Worm (Caenorhabditis elegans) whole organism, L1 larva: ENCODE results near the gene ugt-30.

ENCODE experiments used
- C04F5.9 ChIP-seq: sonication (generic microtip); optimal IDR thresholded peaks from 2 replicates; lab custom pipeline; 2016; ENCODE audit warnings: missing genetic modification characterization, missing compliant biosample characterization
- C16A3.4 ChIP-seq: fragments of 150-350 bp; optimal IDR thresholded peaks from 2 replicates; lab custom pipeline; 2014; ENCODE audit warnings: missing biosample characterization, missing genetic modification characterization
- F16B12.6 ChIP-seq: fragments of 150-350 bp; optimal IDR thresholded peaks from 2 replicates; lab custom pipeline; 2014; ENCODE audit warnings: missing biosample characterization, missing genetic modification characterization
- alr-1 ChIP-seq: fragments of 200-800 bp; sonication (Bioruptor generic); optimal IDR thresholded peaks from 2 replicates; lab custom pipeline; 2018; ENCODE audit warnings: borderline replicate concordance, mild to moderate bottlenecking, missing genetic modification characterization, missing compliant biosample characterization
- aly-2 ChIP-seq: fragments of 150-350 bp; optimal IDR thresholded peaks from 2 replicates; lab custom pipeline; 2014; ENCODE audit warnings: missing biosample characterization, missing genetic modification characterization
- ama-1 ChIP-seq: fragments of 150-350 bp; optimal IDR thresholded peaks from 2 replicates; lab custom pipeline; 2014
- ceh-63 ChIP-seq: fragments of 200-800 bp; sonication (Bioruptor generic); optimal IDR thresholded peaks from 2 replicates; lab custom pipeline; 2018; ENCODE audit warnings: mild to moderate bottlenecking, missing genetic modification characterization, missing compliant biosample characterization
- ceh-8 ChIP-seq: fragments of 200-800 bp; sonication (Bioruptor generic); optimal IDR thresholded peaks from 2 replicates; lab custom pipeline; 2018; ENCODE audit warnings: mild to moderate bottlenecking, missing genetic modification characterization, moderate library complexity, missing compliant biosample characterization
- ceh-90 ChIP-seq: sonication (generic microtip); optimal IDR thresholded peaks from 2 replicates; lab custom pipeline; 2016; ENCODE audit warnings: missing genetic modification characterization, missing compliant biosample characterization
- ces-1 ChIP-seq: fragments of 150-350 bp; optimal IDR thresholded peaks from 2 replicates; lab custom pipeline; 2014; ENCODE audit warnings: missing biosample characterization, missing genetic modification reagents, missing genetic modification characterization
- dpl-1 ChIP-seq, 3 experiments: fragments of 150-350 bp in 2 of 3; sonication (generic microtip) in 1 of 3; optimal IDR thresholded peaks; 2 replicates each; lab custom pipeline; 2014 to 2017; ENCODE audit warnings: missing biosample characterization in 3 of 3, missing genetic modification characterization in 3 of 3, missing genetic modification reagents in 3 of 3
- dsc-1 ChIP-seq: sonication (generic microtip); optimal IDR thresholded peaks from 2 replicates; lab custom pipeline; 2016; ENCODE audit warnings: mild to moderate bottlenecking, missing genetic modification characterization, missing compliant biosample characterization
- efl-1 ChIP-seq, 4 experiments: fragments of 150-350 bp; optimal IDR thresholded peaks in 3 of 4; peaks in 1 of 4; 1 replicate in 1 of 4; 2 replicates in 3 of 4; lab custom pipeline; 2014; ENCODE audit warnings: missing biosample characterization in 2 of 4, missing genetic modification characterization in 2 of 4, missing genetic modification reagents in 2 of 4
- efl-3 ChIP-seq: fragments of 200-800 bp; sonication (Bioruptor generic); optimal IDR thresholded peaks from 2 replicates; lab custom pipeline; 2018; ENCODE audit warnings: mild to moderate bottlenecking, missing genetic modification characterization, missing compliant biosample characterization
- egl-13 ChIP-seq: sonication (generic microtip); optimal IDR thresholded peaks from 2 replicates; lab custom pipeline; 2016; ENCODE audit warnings: missing genotype, missing genetic modification reagents, missing genetic modification characterization, missing compliant biosample characterization
- egl-27 ChIP-seq, 2 experiments: fragments of 150-350 bp in 1 of 2; sonication (generic microtip); optimal IDR thresholded peaks; 3 replicates each; lab custom pipeline; 2017 to 2018; ENCODE audit warnings: missing biosample characterization in 2 of 2, missing genetic modification characterization in 2 of 2, missing genetic modification reagents in 2 of 2
- elt-3 ChIP-seq, 6 experiments: fragments of 150-350 bp in 1 of 6; sonication (generic microtip); optimal IDR thresholded peaks; 2 replicates each; lab custom pipeline; 2017 to 2018; ENCODE audit warnings: missing biosample characterization in 6 of 6, missing genetic modification characterization in 6 of 6, inconsistent platforms in 1 of 6
- ets-5 ChIP-seq: fragments of 200-800 bp; sonication (Bioruptor generic); IDR thresholded peaks from 2 replicates; pipeline ENCODE4 v1.3.6; 2022; ENCODE audit warnings: missing genetic modification characterization, missing compliant biosample characterization
- fkh-10 ChIP-seq: sonication (generic microtip); optimal IDR thresholded peaks from 2 replicates; lab custom pipeline; 2017; ENCODE audit warnings: missing biosample characterization, missing genetic modification reagents, missing genetic modification characterization
- fkh-4 ChIP-seq: sonication (generic microtip); optimal IDR thresholded peaks from 2 replicates; lab custom pipeline; 2016; ENCODE audit warnings: missing compliant biosample characterization, missing genetic modification characterization, borderline replicate concordance
- fkh-8 ChIP-seq: sonication (generic microtip); optimal IDR thresholded peaks from 2 replicates; lab custom pipeline; 2016; ENCODE audit warnings: mild to moderate bottlenecking, missing genetic modification characterization, missing compliant biosample characterization
- grh-1 ChIP-seq: fragments of 200-800 bp; sonication (Bioruptor generic); IDR thresholded peaks from 2 replicates; pipeline ENCODE4 v1.3.6; 2022; ENCODE audit warnings: missing genetic modification reagents, missing genetic modification characterization, missing compliant biosample characterization
- hlh-17 ChIP-seq: fragments of 200-800 bp; sonication (Bioruptor generic); optimal IDR thresholded peaks from 2 replicates; lab custom pipeline; 2018; ENCODE audit warnings: missing genetic modification characterization, mild to moderate bottlenecking, missing compliant biosample characterization, moderate library complexity, borderline replicate concordance
- hlh-4 ChIP-seq: sonication (generic microtip); optimal IDR thresholded peaks from 2 replicates; lab custom pipeline; 2016; ENCODE audit warnings: mild to moderate bottlenecking, missing genetic modification characterization, missing compliant biosample characterization
- hpl-2 ChIP-seq: fragments of 150-350 bp; optimal IDR thresholded peaks from 2 replicates; lab custom pipeline; 2014; ENCODE audit warnings: missing biosample characterization, missing genetic modification reagents, missing genetic modification characterization
- jun-1 ChIP-seq: fragments of 150-350 bp; optimal IDR thresholded peaks from 2 replicates; lab custom pipeline; 2014; ENCODE audit warnings: missing biosample characterization, missing genetic modification reagents, missing genetic modification characterization
- lin-14 ChIP-seq: fragments of 200-800 bp; sonication (Bioruptor generic); optimal IDR thresholded peaks from 2 replicates; lab custom pipeline; 2018; ENCODE audit warnings: mild to moderate bottlenecking, missing genetic modification characterization, moderate library complexity, missing compliant biosample characterization
- lin-15B ChIP-seq: fragments of 150-350 bp; sonication (generic microtip); optimal IDR thresholded peaks from 3 replicates; lab custom pipeline; 2014; ENCODE audit warnings: missing biosample characterization, missing genetic modification characterization
- lsy-2 ChIP-seq, 2 experiments: fragments of 150-350 bp; optimal IDR thresholded peaks; 2 replicates each; lab custom pipeline; 2014; ENCODE audit warnings: missing biosample characterization in 2 of 2, missing genetic modification characterization in 2 of 2
- mep-1 ChIP-seq: fragments of 150-350 bp; optimal IDR thresholded peaks from 2 replicates; lab custom pipeline; 2014; ENCODE audit warnings: missing biosample characterization, missing genetic modification characterization
- nhr-11 ChIP-seq: fragments of 150-350 bp; optimal IDR thresholded peaks from 2 replicates; lab custom pipeline; 2014; ENCODE audit warnings: missing biosample characterization, missing genetic modification characterization
- nhr-12 ChIP-seq: sonication (generic microtip); optimal IDR thresholded peaks from 2 replicates; lab custom pipeline; 2017; ENCODE audit warnings: missing biosample characterization, missing genetic modification characterization
- nhr-19 ChIP-seq: fragments of 200-800 bp; sonication (Bioruptor generic); conservative IDR thresholded peaks from 2 replicates; pipeline ENCODE4 v1.3.6; 2022; ENCODE audit warnings: missing genetic modification characterization, missing compliant biosample characterization
- nhr-20 ChIP-seq: sonication (generic microtip); optimal IDR thresholded peaks from 2 replicates; lab custom pipeline; 2016; ENCODE audit warnings: mild to moderate bottlenecking, missing genetic modification characterization, missing compliant biosample characterization
- nhr-28 ChIP-seq: fragments of 150-350 bp; optimal IDR thresholded peaks from 2 replicates; lab custom pipeline; 2014; ENCODE audit warnings: missing biosample characterization, missing genetic modification characterization
- nhr-47 ChIP-seq: sonication (generic microtip); optimal IDR thresholded peaks from 2 replicates; lab custom pipeline; 2016; ENCODE audit warnings: mild to moderate bottlenecking, missing genetic modification characterization, moderate library complexity, missing compliant biosample characterization
- nhr-76 ChIP-seq: sonication (generic microtip); optimal IDR thresholded peaks from 2 replicates; lab custom pipeline; 2017; ENCODE audit warnings: missing biosample characterization, missing genetic modification characterization
- nhr-77 ChIP-seq: fragments of 150-350 bp; optimal IDR thresholded peaks from 2 replicates; lab custom pipeline; 2014; ENCODE audit warnings: missing biosample characterization, missing genetic modification characterization
- nhr-84 ChIP-seq: sonication (generic microtip); optimal IDR thresholded peaks from 2 replicates; lab custom pipeline; 2017; ENCODE audit warnings: missing biosample characterization, missing genetic modification characterization
- pax-3 ChIP-seq: fragments of 200-800 bp; sonication (Bioruptor generic); optimal IDR thresholded peaks from 2 replicates; lab custom pipeline; 2018; ENCODE audit warnings: mild to moderate bottlenecking, missing genetic modification characterization, moderate library complexity, missing compliant biosample characterization
- pqm-1 ChIP-seq: sonication (generic microtip); optimal IDR thresholded peaks from 3 replicates; lab custom pipeline; 2017; ENCODE audit warnings: missing biosample characterization, missing genetic modification characterization
- skn-1 ChIP-seq: fragments of 150-350 bp; optimal IDR thresholded peaks from 2 replicates; lab custom pipeline; 2014; ENCODE audit warnings: missing biosample characterization, missing genetic modification characterization
- sox-4 ChIP-seq: sonication (generic microtip); optimal IDR thresholded peaks from 2 replicates; lab custom pipeline; 2016; ENCODE audit warnings: missing genetic modification characterization, missing compliant biosample characterization
- sptf-1 ChIP-seq: fragments of 150-350 bp; optimal IDR thresholded peaks from 2 replicates; lab custom pipeline; 2014; ENCODE audit warnings: missing biosample characterization, missing genetic modification characterization
- sup-37 ChIP-seq: fragments of 200-800 bp; sonication (Bioruptor generic); optimal IDR thresholded peaks from 2 replicates; lab custom pipeline; 2018; ENCODE audit warnings: mild to moderate bottlenecking, missing genetic modification characterization, missing compliant biosample characterization
- tlp-1 ChIP-seq: fragments of 150-350 bp; optimal IDR thresholded peaks from 2 replicates; lab custom pipeline; 2014; ENCODE audit warnings: missing biosample characterization, missing genetic modification characterization
- unc-130 ChIP-seq: fragments of 150-350 bp; optimal IDR thresholded peaks from 2 replicates; lab custom pipeline; 2017; ENCODE audit warnings: missing biosample characterization, missing genetic modification characterization, inconsistent platforms
- unc-30 ChIP-seq: sonication (generic microtip); optimal IDR thresholded peaks from 2 replicates; lab custom pipeline; 2017; ENCODE audit warnings: missing biosample characterization, missing genetic modification characterization
- unc-62 ChIP-seq: fragments of 150-350 bp; optimal IDR thresholded peaks from 2 replicates; lab custom pipeline; 2014; ENCODE audit warnings: missing biosample characterization, missing genetic modification reagents, missing genetic modification characterization
- unc-86 ChIP-seq: sonication (generic microtip); optimal IDR thresholded peaks from 2 replicates; lab custom pipeline; 2016; ENCODE audit warnings: missing genetic modification characterization, missing compliant biosample characterization
- xbp-1 ChIP-seq: sonication (generic microtip); optimal IDR thresholded peaks from 2 replicates; lab custom pipeline; 2016; ENCODE audit warnings: missing genetic modification characterization, missing compliant biosample characterization
- zag-1 ChIP-seq: fragments of 150-350 bp; optimal IDR thresholded peaks from 2 replicates; lab custom pipeline; 2014; ENCODE audit warnings: missing biosample characterization, missing genetic modification characterization
- ztf-4 ChIP-seq: fragments of 150-350 bp; optimal IDR thresholded peaks from 2 replicates; lab custom pipeline; 2014; ENCODE audit warnings: missing biosample characterization, missing genetic modification characterization

Gene ugt-30

DNA sequence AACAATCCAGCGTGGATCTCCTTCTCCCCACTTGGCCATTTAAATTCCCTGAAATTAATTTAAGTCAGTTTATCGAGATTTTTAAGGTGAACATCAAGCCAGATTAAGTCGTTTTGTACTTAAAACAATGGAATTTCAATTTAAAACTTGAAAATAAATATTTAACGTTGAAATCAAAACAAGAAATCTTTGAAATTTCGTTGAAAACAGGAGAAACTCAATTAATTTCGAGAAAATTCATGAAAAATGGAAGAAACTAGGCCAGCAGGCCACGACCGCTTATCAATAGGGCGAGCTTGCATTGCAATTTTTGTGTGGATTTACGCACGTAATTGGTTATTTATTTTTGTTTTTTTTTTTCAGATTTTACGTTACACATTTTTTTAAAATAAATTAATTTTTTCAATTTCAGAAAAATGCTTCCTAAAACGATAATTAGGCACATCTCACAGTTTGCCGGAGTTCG lies 39.7 kb downstream of the ugt-30 start, which contains the start of the genes ahsa-1 and C01G10.7 (continued):
- TF ChIP-seq sup-37 (GFP tag; lab: Kevin White, UChicago), result no peak
- TF ChIP-seq egl-27 (tag; optimal IDR thresholded peaks at IDR 0.05; lab: Kevin White, UChicago), result no peak
- peak; percentile 74 for TF ChIP-seq skn-1 (tag; lab: Kevin White, UChicago)
- TF ChIP-seq lin-14, result peak; percentile 95
- TF ChIP-seq nhr-76 (tag; lab: Kevin White, UChicago), result no peak
- peak; percentile 88 for TF ChIP-seq C04F5.9
- no peak for TF ChIP-seq nhr-84
- no peak for TF ChIP-seq alr-1
- TF ChIP-seq zag-1 (tag; lab: Kevin White, UChicago), result peak; percentile 54
- TF ChIP-seq hpl-2 (GFP tag; lab: Kevin White, UChicago), result peak; percentile 60
- TF ChIP-seq hlh-17 (GFP tag; lab: Kevin White, UChicago), result no peak
- TF ChIP-seq nhr-11 (tag; lab: Kevin White, UChicago), result no peak
- TF ChIP-seq ztf-4, result peak; percentile 34
- peak; percentile 99 for TF ChIP-seq pax-3
- TF ChIP-seq unc-86 (tag; lab: Kevin White, UChicago), result peak; percentile 85
- peak; percentile 94 for TF ChIP-seq dsc-1
- peak; percentile 92 for TF ChIP-seq fkh-8
- TF ChIP-seq egl-13, result no peak
- peak; percentile 38 for TF ChIP-seq aly-2 (tag; lab: Kevin White, UChicago)
- TF ChIP-seq ets-5, result no peak
- peak; percentile 87 for TF ChIP-seq xbp-1 (tag; lab: Kevin White, UChicago)
- TF ChIP-seq nhr-20 (tag; lab: Kevin White, UChicago), result peak; percentile 92
- TF ChIP-seq ceh-90 (tag; lab: Kevin White, UChicago), result peak; percentile 92
- peak; percentile 96 for TF ChIP-seq mep-1
- peak; percentile 58 for TF ChIP-seq ceh-8
- TF ChIP-seq elt-3 (tag; optimal IDR thresholded peaks at IDR 0.05; lab: Kevin White, UChicago), result peak in 4 of 6 experiments; percentile 67 to 90 (median 83)
- peak; percentile 76 to 86 (median 84) for TF ChIP-seq dpl-1 (GFP tag; optimal IDR thresholded peaks at IDR 0.05; lab: Kevin White, UChicago)
- TF ChIP-seq unc-130 (tag; lab: Kevin White, UChicago), result peak; percentile 63
- TF ChIP-seq nhr-28 (tag; lab: Kevin White, UChicago), result no peak
- peak; percentile 25 for TF ChIP-seq ama-1
- TF ChIP-seq C16A3.4 (tag; lab: Kevin White, UChicago), result peak; percentile 93
- no peak for TF ChIP-seq unc-62 (GFP tag; lab: Kevin White, UChicago)
- TF ChIP-seq nhr-19 (GFP tag; lab: Robert Waterston, UW), result peak; percentile 87
- no peak for TF ChIP-seq efl-3 (GFP tag; lab: Kevin White, UChicago)
- no peak for TF ChIP-seq tlp-1 (tag; lab: Kevin White, UChicago)
- no peak for TF ChIP-seq pqm-1 (tag; lab: Kevin White, UChicago)
- peak; percentile 48 for TF ChIP-seq F16B12.6 (tag; lab: Kevin White, UChicago)
- TF ChIP-seq jun-1, result peak; percentile 61
- peak; percentile 89 to 93 for TF ChIP-seq lsy-2 (tag; optimal IDR thresholded peaks at IDR 0.05; lab: Kevin White, UChicago)
- TF ChIP-seq sox-4 (tag; lab: Kevin White, UChicago), result peak; percentile 91
- no peak for TF ChIP-seq sptf-1 (tag; lab: Kevin White, UChicago)
- peak; percentile 84 to 85 for TF ChIP-seq efl-1 (optimal IDR thresholded peaks at IDR 0.05; lab: Kevin White, UChicago)
- peak; percentile 83 to 97 for TF ChIP-seq efl-1 (GFP tag; optimal IDR thresholded peaks at IDR 0.05 in 1 of 2; lab: Kevin White, UChicago)
- TF ChIP-seq ces-1, result no peak
- TF ChIP-seq hlh-4, result peak; percentile 34
- TF ChIP-seq nhr-12, result no peak
- TF ChIP-seq ceh-63 (GFP tag; lab: Kevin White, UChicago), result no peak
- no peak for TF ChIP-seq unc-30
- peak; percentile 94 for TF ChIP-seq fkh-4
- TF ChIP-seq nhr-77, result peak; percentile 80
- TF ChIP-seq nhr-47 (tag; lab: Kevin White, UChicago), result peak; percentile 94
- TF ChIP-seq fkh-10 (GFP tag; lab: Kevin White, UChicago), result peak; percentile 56
- peak; percentile 99 for TF ChIP-seq lin-15B (tag; lab: Kevin White, UChicago)
- peak; percentile 74 for TF ChIP-seq grh-1 (GFP tag; lab: Robert Waterston, UW)
